Worm (Caenorhabditis elegans) whole organism, L2 larva: Measurements from ENCODE around the gene F59B2.3.

Experiments
- C34F6.9 ChIP-seq: fragments of 150-350 bp; optimal IDR thresholded peaks from 2 replicates; lab custom pipeline; 2014; ENCODE audit warnings: missing biosample characterization, missing genetic modification characterization
- F13H6.1 ChIP-seq: sonication (generic microtip); optimal IDR thresholded peaks from 2 replicates; lab custom pipeline; 2016; ENCODE audit warnings: missing genetic modification characterization, missing compliant biosample characterization
- Y55F3AM.14 ChIP-seq: fragments of 200-800 bp; sonication (Bioruptor generic); optimal IDR thresholded peaks from 2 replicates; lab custom pipeline; 2018; ENCODE audit warnings: mild to moderate bottlenecking, missing genetic modification characterization, missing compliant biosample characterization
- ZK546.5 ChIP-seq: sonication (generic microtip); optimal IDR thresholded peaks from 2 replicates; lab custom pipeline; 2017; ENCODE audit warnings: missing biosample characterization, missing genetic modification characterization
- ama-1 ChIP-seq: fragments of 150-350 bp; optimal IDR thresholded peaks from 2 replicates; lab custom pipeline; 2018; ENCODE audit warnings: inconsistent platforms
- blmp-1 ChIP-seq: sonication (generic microtip); optimal IDR thresholded peaks from 2 replicates; lab custom pipeline; 2017; ENCODE audit warnings: missing genetic modification characterization, mild to moderate bottlenecking, missing compliant biosample characterization, antibody characterized with exemption, moderate library complexity; ENCODE audit not compliant: insufficient read depth
- ceh-16 ChIP-seq: fragments of 150-350 bp; optimal IDR thresholded peaks from 2 replicates; lab custom pipeline; 2014; ENCODE audit warnings: missing biosample characterization, missing genetic modification characterization
- ceh-82 ChIP-seq: fragments of 150-350 bp; optimal IDR thresholded peaks from 2 replicates; lab custom pipeline; 2014; ENCODE audit warnings: missing biosample characterization, missing genetic modification characterization
- crh-2 ChIP-seq: sonication (generic microtip); optimal IDR thresholded peaks from 2 replicates; lab custom pipeline; 2017; ENCODE audit warnings: missing biosample characterization, missing genetic modification characterization
- dmd-4 ChIP-seq: sonication (generic microtip); optimal IDR thresholded peaks from 2 replicates; lab custom pipeline; 2017; ENCODE audit warnings: missing biosample characterization, missing genetic modification characterization
- elt-3 ChIP-seq: sonication (generic microtip); optimal IDR thresholded peaks from 2 replicates; lab custom pipeline; 2017; ENCODE audit warnings: missing biosample characterization, missing genetic modification characterization
- gmeb-1 ChIP-seq: fragments of 150-350 bp; optimal IDR thresholded peaks from 2 replicates; lab custom pipeline; 2014; ENCODE audit warnings: missing biosample characterization, missing genetic modification characterization
- lin-11 ChIP-seq: fragments of 150-350 bp; sonication (generic microtip); optimal IDR thresholded peaks from 2 replicates; lab custom pipeline; 2014; ENCODE audit warnings: missing biosample characterization, missing genetic modification characterization, inconsistent platforms, mixed read lengths
- lsy-2 ChIP-seq, 2 experiments: fragments of 150-350 bp in 1 of 2; sonication (generic microtip) in 1 of 2; optimal IDR thresholded peaks; 2 replicates each; lab custom pipeline; 2014 to 2017; ENCODE audit warnings: missing biosample characterization in 2 of 2, missing genetic modification characterization in 2 of 2
- mdl-1 ChIP-seq, 2 experiments: fragments of 150-350 bp in 1 of 2; sonication (generic microtip) in 1 of 2; optimal IDR thresholded peaks; 2 replicates each; lab custom pipeline; 2017; ENCODE audit warnings: missing biosample characterization in 2 of 2, missing genetic modification characterization in 2 of 2
- nhr-10 ChIP-seq: sonication (generic microtip); optimal IDR thresholded peaks from 2 replicates; lab custom pipeline; 2017; ENCODE audit warnings: missing biosample characterization, missing genetic modification characterization
- nhr-11 ChIP-seq: fragments of 150-350 bp; optimal IDR thresholded peaks from 2 replicates; lab custom pipeline; 2014; ENCODE audit warnings: missing biosample characterization, missing genetic modification characterization
- nhr-12 ChIP-seq: fragments of 150-350 bp; optimal IDR thresholded peaks from 2 replicates; lab custom pipeline; 2014; ENCODE audit warnings: missing biosample characterization, missing genetic modification characterization
- nhr-129 ChIP-seq: fragments of 150-350 bp; optimal IDR thresholded peaks from 2 replicates; lab custom pipeline; 2014; ENCODE audit warnings: missing biosample characterization, missing genetic modification characterization
- nhr-21 ChIP-seq: fragments of 150-350 bp; optimal IDR thresholded peaks from 2 replicates; lab custom pipeline; 2014; ENCODE audit warnings: missing biosample characterization, missing genetic modification characterization
- nhr-23 ChIP-seq: fragments of 150-350 bp; optimal IDR thresholded peaks from 2 replicates; lab custom pipeline; 2014; ENCODE audit warnings: missing biosample characterization, missing genetic modification reagents, missing genetic modification characterization
- nhr-25 ChIP-seq: fragments of 150-350 bp; sonication (generic microtip); optimal IDR thresholded peaks from 3 replicates; lab custom pipeline; 2014; ENCODE audit warnings: missing biosample characterization, missing genetic modification characterization
- nhr-6 ChIP-seq: fragments of 150-350 bp; optimal IDR thresholded peaks from 2 replicates; lab custom pipeline; 2014; ENCODE audit warnings: missing biosample characterization, missing genetic modification characterization
- nhr-77 ChIP-seq: fragments of 150-350 bp; optimal IDR thresholded peaks from 2 replicates; lab custom pipeline; 2014; ENCODE audit warnings: missing biosample characterization, missing genetic modification characterization
- peb-1 ChIP-seq: fragments of 150-350 bp; optimal IDR thresholded peaks from 2 replicates; lab custom pipeline; 2014; ENCODE audit warnings: missing biosample characterization, missing genetic modification characterization
- sem-4 ChIP-seq: fragments of 150-350 bp; optimal IDR thresholded peaks from 2 replicates; lab custom pipeline; 2014; ENCODE audit warnings: missing biosample characterization, missing genetic modification reagents, missing genetic modification characterization
- skn-1 ChIP-seq: sonication (generic microtip); optimal IDR thresholded peaks from 2 replicates; lab custom pipeline; 2017; ENCODE audit warnings: missing biosample characterization, missing genetic modification characterization
- sma-3 ChIP-seq: sonication (generic microtip); optimal IDR thresholded peaks from 2 replicates; lab custom pipeline; 2016; ENCODE audit warnings: missing genetic modification reagents, missing genetic modification characterization, missing compliant biosample characterization
- sma-9 ChIP-seq, 2 experiments: fragments of 150-350 bp in 1 of 2; sonication (generic microtip) in 1 of 2; optimal IDR thresholded peaks; 2 replicates each; lab custom pipeline; 2014 to 2016; ENCODE audit warnings: missing genetic modification characterization in 2 of 2, mild to moderate bottlenecking in 1 of 2, missing biosample characterization in 1 of 2, missing compliant biosample characterization in 1 of 2, missing genetic modification reagents in 1 of 2, moderate library complexity in 1 of 2
- snpc-4 ChIP-seq: fragments of 150-350 bp; optimal IDR thresholded peaks from 2 replicates; lab custom pipeline; 2014; ENCODE audit warnings: missing biosample characterization, missing genetic modification characterization
- unc-39 ChIP-seq: fragments of 150-350 bp; optimal IDR thresholded peaks from 2 replicates; lab custom pipeline; 2014; ENCODE audit warnings: missing biosample characterization, missing genetic modification characterization
- unc-55 ChIP-seq: fragments of 150-350 bp; sonication (generic microtip); optimal IDR thresholded peaks from 3 replicates; lab custom pipeline; 2014; ENCODE audit warnings: missing biosample characterization, missing genetic modification reagents, missing genetic modification characterization
- zag-1 ChIP-seq: fragments of 150-350 bp; optimal IDR thresholded peaks from 2 replicates; lab custom pipeline; 2014; ENCODE audit warnings: missing biosample characterization, missing genetic modification characterization
- ztf-1 ChIP-seq: fragments of 200-800 bp; sonication (Bioruptor generic); conservative IDR thresholded peaks from 2 replicates; pipeline ENCODE4 v1.3.6; 2022; ENCODE audit warnings: missing genetic modification characterization, missing compliant biosample characterization
- ztf-11 ChIP-seq: sonication (generic microtip); optimal IDR thresholded peaks from 2 replicates; lab custom pipeline; 2017; ENCODE audit warnings: missing biosample characterization, missing genetic modification characterization
- ztf-4 ChIP-seq: fragments of 150-350 bp; optimal IDR thresholded peaks from 2 replicates; lab custom pipeline; 2014; ENCODE audit warnings: missing biosample characterization, missing genetic modification characterization

Gene F59B2.3

DNA sequence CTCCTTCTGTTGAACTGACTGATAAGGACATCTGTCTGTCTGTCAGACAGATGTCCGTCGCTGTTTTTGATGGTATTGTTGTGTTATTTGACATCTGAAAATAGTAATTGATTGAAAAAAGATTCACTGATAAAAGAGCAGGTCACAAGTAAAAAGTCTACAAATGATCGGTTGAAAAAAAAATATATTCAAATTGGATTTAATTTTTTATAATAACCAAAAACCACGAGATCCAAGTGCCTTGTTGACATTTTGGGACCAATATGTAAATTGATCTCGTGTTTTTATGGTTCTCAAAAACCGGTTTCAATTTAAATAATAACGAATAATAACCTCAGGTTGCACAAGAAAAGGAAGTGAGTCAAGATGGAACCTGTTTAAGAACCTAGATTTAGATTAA is 27.4 kb upstream of the F59B2.3 start, which contains the start of gene F59B2.13:
Gene F59B2.13, minus strand, starts transcription at position 101 of the 400 bp plus-strand sequence.
- no peak for TF ChIP-seq ZK546.5 (tag; lab: Kevin White, UChicago)

DNA sequence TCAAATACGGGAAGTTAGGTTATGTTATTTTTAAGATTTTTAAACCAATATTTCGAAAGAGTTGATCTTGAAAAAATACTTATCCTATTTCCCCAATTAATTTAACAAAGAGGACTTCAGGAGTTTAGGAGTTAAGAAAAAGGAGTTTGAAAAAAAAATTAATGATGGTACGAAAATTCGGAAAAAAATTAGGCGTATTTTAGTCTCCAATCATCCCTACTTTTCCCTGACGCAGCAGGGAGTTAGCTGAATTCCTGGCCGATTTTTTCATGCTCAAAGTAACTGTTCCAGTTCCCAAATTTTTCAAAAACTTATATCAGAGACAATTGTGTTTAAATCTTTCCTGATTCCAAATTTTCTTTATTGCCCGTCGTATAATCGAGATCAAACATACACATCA is 24.0 kb upstream of the F59B2.3 start:
- TF ChIP-seq nhr-129 (tag; lab: Kevin White, UChicago): no peak
- no peak for TF ChIP-seq gmeb-1 (tag; lab: Kevin White, UChicago)
- no peak for TF ChIP-seq nhr-23 (tag; lab: Kevin White, UChicago)
- no peak for TF ChIP-seq lin-11 (tag; lab: Kevin White, UChicago)
- no peak for TF ChIP-seq sma-9 (GFP tag; optimal IDR thresholded peaks at IDR 0.05; lab: Kevin White, UChicago)
- TF ChIP-seq sma-9 (tag; optimal IDR thresholded peaks at IDR 0.05; lab: Kevin White, UChicago): no peak
- TF ChIP-seq ztf-4: no peak
- no peak for TF ChIP-seq nhr-6 (tag; lab: Kevin White, UChicago)
- no peak for TF ChIP-seq lsy-2 (tag; optimal IDR thresholded peaks at IDR 0.05; lab: Kevin White, UChicago)
- no peak for TF ChIP-seq skn-1 (tag; lab: Kevin White, UChicago)
- TF ChIP-seq sma-3 (GFP tag; lab: Kevin White, UChicago): no peak
- TF ChIP-seq sem-4 (tag; lab: Kevin White, UChicago): no peak

DNA sequence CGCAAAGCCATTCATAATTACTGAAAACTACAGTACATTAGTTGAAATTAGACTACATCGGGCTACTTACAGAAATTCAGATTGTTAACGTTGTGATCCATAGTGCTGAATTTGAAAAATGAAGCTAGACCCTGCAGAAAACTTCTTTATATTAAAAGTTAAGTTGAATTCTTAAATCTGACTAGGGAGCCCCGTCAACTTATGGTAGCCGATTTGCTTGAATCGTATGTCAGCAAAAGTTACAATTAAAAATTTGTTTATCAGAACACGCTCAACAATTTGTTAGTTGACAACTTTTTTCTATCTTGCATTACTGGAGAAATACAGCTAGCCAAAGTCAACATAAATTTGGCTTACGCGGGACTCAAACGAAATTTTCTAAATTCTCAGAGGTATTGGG is 23.0 kb upstream of the F59B2.3 start, which contains the start of gene F59B2.14:
Gene F59B2.14, minus strand, starts transcription at position 101 of the 400 bp plus-strand sequence.
- TF ChIP-seq lsy-2 (tag; optimal IDR thresholded peaks at IDR 0.05; lab: Kevin White, UChicago) (no peak), blmp-1 (tag; lab: Kevin White, UChicago) (no peak), ceh-16 (no peak), unc-39 (no peak), nhr-23 (tag; lab: Kevin White, UChicago) (no peak), nhr-21 (tag; lab: Kevin White, UChicago) (no peak), Y55F3AM.14 (GFP tag; lab: Kevin White, UChicago) (no peak), ztf-11 (tag; lab: Kevin White, UChicago) (no peak), dmd-4 (no peak), skn-1 (tag; lab: Kevin White, UChicago) (no peak), nhr-77 (tag; lab: Kevin White, UChicago) (no peak), ceh-82 (no peak), unc-55 (GFP tag; lab: Kevin White, UChicago) (no peak), ama-1 (lab: Kevin White, UChicago) (no peak), nhr-25 (no peak)

DNA sequence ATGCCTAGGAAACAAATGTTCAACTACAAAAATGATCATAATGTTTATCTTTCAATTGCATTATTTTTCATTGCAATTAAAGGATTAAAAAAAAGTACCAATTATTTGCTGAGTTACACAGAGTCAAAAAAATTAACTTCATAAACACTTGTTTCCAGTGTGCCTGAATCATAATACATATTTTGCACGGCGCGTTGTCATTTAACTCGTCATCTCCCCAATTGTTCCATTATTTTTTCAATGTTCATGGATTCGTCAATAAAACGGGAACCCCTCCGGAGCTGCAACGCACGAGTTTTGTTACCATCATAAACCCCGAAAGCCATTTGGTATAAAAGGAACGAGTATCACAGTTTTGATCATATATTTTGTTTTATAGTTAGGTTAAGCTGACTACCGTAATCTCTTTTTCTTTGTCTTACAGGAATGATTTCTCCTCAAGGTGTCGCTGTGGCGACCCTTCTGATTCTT is 17.6 kb upstream of the F59B2.3 start, which contains the start of gene F59B2.12:
Gene F59B2.12, plus strand, starts transcription at position 421 of the 471 bp plus-strand sequence.
- TF ChIP-seq zag-1 (tag; lab: Kevin White, UChicago) (no peak), elt-3 (no peak), snpc-4 (tag; lab: Kevin White, UChicago) (no peak), crh-2 (tag; lab: Kevin White, UChicago) (no peak), nhr-12 (no peak), blmp-1 (tag; lab: Kevin White, UChicago) (no peak), ztf-1 (no peak), nhr-11 (tag; lab: Kevin White, UChicago) (no peak), sma-3 (GFP tag; lab: Kevin White, UChicago) (no peak), lin-11 (tag; lab: Kevin White, UChicago) (no peak), mdl-1 (tag; optimal IDR thresholded peaks at IDR 0.05; lab: Kevin White, UChicago) (no peak), sem-4 (tag; lab: Kevin White, UChicago) (no peak), sma-9 (GFP tag; optimal IDR thresholded peaks at IDR 0.05; lab: Kevin White, UChicago) (no peak), sma-9 (tag; optimal IDR thresholded peaks at IDR 0.05; lab: Kevin White, UChicago) (no peak)

DNA sequence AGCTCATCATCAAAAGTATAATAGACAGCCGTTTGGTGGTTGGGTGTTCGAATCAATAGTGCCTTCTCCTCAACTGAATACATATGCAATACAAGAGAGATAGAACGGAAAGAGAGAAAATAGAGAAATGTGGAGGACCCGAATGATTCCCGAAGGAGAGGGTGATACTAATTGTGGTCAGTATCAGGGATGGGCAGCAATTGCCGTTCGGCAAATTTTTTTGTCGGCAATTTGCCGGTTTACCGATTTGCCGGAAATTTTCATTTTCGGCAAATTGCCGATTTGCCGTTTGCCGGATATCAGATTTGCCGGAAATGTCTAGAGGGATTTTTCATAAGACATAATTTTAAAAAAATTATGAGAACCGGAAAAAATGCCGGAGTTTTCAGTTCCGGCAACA is 12.7 kb upstream of the F59B2.3 start, which contains the start of gene F59B2.9:
Gene F59B2.9, minus strand, starts transcription at position 101 of the 400 bp plus-strand sequence.
- TF ChIP-seq mdl-1 (tag; optimal IDR thresholded peaks at IDR 0.05; lab: Kevin White, UChicago) (no peak), nhr-129 (tag; lab: Kevin White, UChicago) (no peak), dmd-4 (no peak), ZK546.5 (tag; lab: Kevin White, UChicago) (no peak), nhr-77 (tag; lab: Kevin White, UChicago) (no peak), sma-3 (GFP tag; lab: Kevin White, UChicago) (no peak), peb-1 (tag; lab: Kevin White, UChicago) (no peak), nhr-10 (no peak), F13H6.1 (tag; lab: Kevin White, UChicago) (no peak), snpc-4 (tag; lab: Kevin White, UChicago) (no peak), C34F6.9 (tag; lab: Kevin White, UChicago) (no peak)
